Worm (Caenorhabditis elegans) whole organism, L2 larva: ENCODE data around the gene F25E5.8.

Experiments used
- R02D3.7 ChIP-seq: fragments of 150-350 bp; optimal IDR thresholded peaks from 2 replicates; lab custom pipeline; 2014; ENCODE audit warnings: missing biosample characterization, missing genetic modification characterization
- blmp-1 ChIP-seq: sonication (generic microtip); optimal IDR thresholded peaks from 2 replicates; lab custom pipeline; 2017; ENCODE audit warnings: missing genetic modification characterization, mild to moderate bottlenecking, missing compliant biosample characterization, antibody characterized with exemption, moderate library complexity; ENCODE audit not compliant: insufficient read depth
- lin-13 ChIP-seq: fragments of 150-350 bp; optimal IDR thresholded peaks from 2 replicates; lab custom pipeline; 2014; ENCODE audit warnings: missing biosample characterization, missing genetic modification reagents, missing genetic modification characterization
- lin-39 ChIP-seq: fragments of 150-350 bp; optimal IDR thresholded peaks from 2 replicates; lab custom pipeline; 2014; ENCODE audit warnings: missing biosample characterization, missing genetic modification reagents, missing genetic modification characterization
- nhr-11 ChIP-seq: fragments of 150-350 bp; optimal IDR thresholded peaks from 2 replicates; lab custom pipeline; 2014; ENCODE audit warnings: missing biosample characterization, missing genetic modification characterization
- nhr-25 ChIP-seq: fragments of 150-350 bp; sonication (generic microtip); optimal IDR thresholded peaks from 3 replicates; lab custom pipeline; 2014; ENCODE audit warnings: missing biosample characterization, missing genetic modification characterization
- snpc-4 ChIP-seq: fragments of 150-350 bp; optimal IDR thresholded peaks from 2 replicates; lab custom pipeline; 2014; ENCODE audit warnings: missing biosample characterization, missing genetic modification characterization

ce11 chrV:7439807-7440206, 4.1 kb downstream of the F25E5.8 start, which contains the start of gene try-13:
- TF ChIP-seq lin-13, result no peak
- no peak for TF ChIP-seq lin-39
- no peak for TF ChIP-seq R02D3.7 (tag; lab: Kevin White, UChicago)
- TF ChIP-seq nhr-11 (tag; lab: Kevin White, UChicago), result no peak
- no peak for TF ChIP-seq nhr-25 (tag; lab: Kevin White, UChicago)
- no peak for TF ChIP-seq blmp-1 (tag; lab: Kevin White, UChicago)
- no peak for TF ChIP-seq snpc-4
